Fruit fly (Drosophila melanogaster) whole organism, embryonic: ENCODE data around the gene CG13893.

ENCODE experiments used
- Abd-B ChIP-seq: fragments of 200-800 bp; sonication (Bioruptor generic); optimal IDR thresholded peaks from 2 replicates; lab custom pipeline; 2018; ENCODE audit warnings: missing biosample characterization, mild to moderate bottlenecking, missing genetic modification characterization, moderate library complexity
- Bgb ChIP-seq: fragments of 200-800 bp; sonication (Bioruptor generic); IDR thresholded peaks from 2 replicates; pipeline ENCODE4 v1.3.6; 2022; ENCODE audit warnings: missing biosample characterization, missing genetic modification characterization; ENCODE audit not compliant: partially characterized antibody
- BtbVII ChIP-seq: fragments of 200-800 bp; sonication (Bioruptor generic); optimal IDR thresholded peaks from 3 replicates; lab custom pipeline; 2017; ENCODE audit warnings: missing biosample characterization, mild to moderate bottlenecking, missing genetic modification characterization
- CG10274 ChIP-seq: fragments of 200-800 bp; sonication (Bioruptor generic); optimal IDR thresholded peaks from 3 replicates; lab custom pipeline; 2017; ENCODE audit warnings: missing biosample characterization, mild to moderate bottlenecking, missing genetic modification characterization
- CG11456 ChIP-seq: fragments of 200-800 bp; sonication (Bioruptor generic); IDR thresholded peaks from 3 replicates; pipeline ENCODE4 v1.3.6; 2022; ENCODE audit warnings: missing biosample characterization, missing genetic modification characterization
- CG11695 ChIP-seq: fragments of 200-800 bp; sonication (Bioruptor generic); IDR thresholded peaks from 3 replicates; pipeline ENCODE4 v1.3.6; 2022; ENCODE audit warnings: missing biosample characterization, missing genetic modification characterization
- CG12236 ChIP-seq: fragments of 200-800 bp; sonication (Bioruptor generic); optimal IDR thresholded peaks from 2 replicates; lab custom pipeline; 2016; ENCODE audit warnings: missing biosample characterization, missing genetic modification characterization
- CG12659 ChIP-seq: fragments of 200-800 bp; sonication (Bioruptor generic); optimal IDR thresholded peaks from 3 replicates; lab custom pipeline; 2017; ENCODE audit warnings: mild to moderate bottlenecking, missing biosample characterization, missing genetic modification reagents, missing genetic modification characterization
- CG12942 ChIP-seq: fragments of 200-800 bp; sonication (Bioruptor generic); optimal IDR thresholded peaks from 3 replicates; lab custom pipeline; 2016; ENCODE audit warnings: missing biosample characterization, missing genetic modification characterization
- CG13894 ChIP-seq: fragments of 200-800 bp; sonication (Bioruptor generic); optimal IDR thresholded peaks from 3 replicates; lab custom pipeline; 2018; ENCODE audit warnings: missing biosample characterization, mild to moderate bottlenecking, missing genetic modification characterization, moderate library complexity
- CG15479 ChIP-seq: fragments of 200-800 bp; sonication (Bioruptor generic); optimal IDR thresholded peaks from 3 replicates; lab custom pipeline; 2019; ENCODE audit warnings: missing biosample characterization, mild to moderate bottlenecking, missing genetic modification characterization, moderate library complexity
- CG17361 ChIP-seq: fragments of 200-800 bp; sonication (Bioruptor generic); IDR thresholded peaks from 3 replicates; pipeline ENCODE4 v1.3.6; 2022; ENCODE audit warnings: missing biosample characterization, missing genetic modification characterization
- CG17829 ChIP-seq: fragments of 200-800 bp; optimal IDR thresholded peaks from 2 replicates; lab custom pipeline; 2019; ENCODE audit warnings: missing biosample characterization, mild to moderate bottlenecking, missing genetic modification characterization, moderate library complexity
- CG30403 ChIP-seq: fragments of 200-800 bp; sonication (Bioruptor generic); optimal IDR thresholded peaks from 3 replicates; lab custom pipeline; 2016; ENCODE audit warnings: missing biosample characterization, missing genetic modification characterization
- CG3065 ChIP-seq: fragments of 200-800 bp; sonication (Bioruptor generic); optimal IDR thresholded peaks from 2 replicates; lab custom pipeline; 2016; ENCODE audit warnings: missing biosample characterization, missing genetic modification characterization
- CG4404 ChIP-seq: fragments of 200-800 bp; sonication (Bioruptor generic); IDR thresholded peaks from 2 replicates; pipeline ENCODE4 v1.3.6; 2022; ENCODE audit warnings: missing biosample characterization, missing genetic modification characterization
- CG7271 ChIP-seq: fragments of 200-800 bp; sonication (Bioruptor generic); optimal IDR thresholded peaks from 2 replicates; lab custom pipeline; 2018; ENCODE audit warnings: missing biosample characterization, mild to moderate bottlenecking, missing genetic modification characterization, moderate library complexity
- CG7839 ChIP-seq: fragments of 200-800 bp; sonication (Bioruptor generic); optimal IDR thresholded peaks from 3 replicates; lab custom pipeline; 2018; ENCODE audit warnings: missing biosample characterization, mild to moderate bottlenecking, missing genetic modification characterization, moderate library complexity
- CG7987 ChIP-seq: fragments of 200-800 bp; sonication (Bioruptor generic); optimal IDR thresholded peaks from 2 replicates; lab custom pipeline; 2018; ENCODE audit warnings: missing biosample characterization, mild to moderate bottlenecking, missing genetic modification characterization, moderate library complexity
- CkIIα-i1 ChIP-seq: fragments of 200-800 bp; sonication (Bioruptor generic); IDR thresholded peaks from 2 replicates; pipeline ENCODE4 v1.3.6; 2022; ENCODE audit warnings: missing biosample characterization, missing genetic modification characterization
- Max ChIP-seq: fragments of 200-800 bp; sonication (Bioruptor generic); optimal IDR thresholded peaks from 2 replicates; lab custom pipeline; 2016; ENCODE audit warnings: missing biosample characterization, mild to moderate bottlenecking, missing genetic modification characterization
- NC2β ChIP-seq: fragments of 200-800 bp; sonication (Bioruptor generic); optimal IDR thresholded peaks from 2 replicates; lab custom pipeline; 2016; ENCODE audit warnings: missing biosample characterization, missing genetic modification characterization
- NfI ChIP-seq: fragments of 200-800 bp; sonication (Bioruptor generic); optimal IDR thresholded peaks from 3 replicates; lab custom pipeline; 2018; ENCODE audit warnings: missing biosample characterization, mild to moderate bottlenecking, missing genetic modification characterization, moderate library complexity
- Optix ChIP-seq: fragments of 200-800 bp; sonication (Bioruptor generic); IDR thresholded peaks from 3 replicates; pipeline ENCODE4 v1.3.6; 2022; ENCODE audit warnings: missing biosample characterization, missing genetic modification characterization
- PHDP ChIP-seq: fragments of 200-800 bp; sonication (Bioruptor generic); optimal IDR thresholded peaks from 3 replicates; lab custom pipeline; 2018; ENCODE audit warnings: missing biosample characterization, mild to moderate bottlenecking, missing genetic modification characterization, moderate library complexity
- Ptx1 ChIP-seq: fragments of 200-800 bp; sonication (Bioruptor generic); IDR thresholded peaks from 2 replicates; pipeline ENCODE4 v1.3.6; 2022; ENCODE audit warnings: missing biosample characterization, missing genetic modification characterization
- bab2 ChIP-seq: fragments of 200-800 bp; sonication (Bioruptor generic); optimal IDR thresholded peaks from 2 replicates; lab custom pipeline; 2016; ENCODE audit warnings: missing biosample characterization, missing genetic modification characterization
- bsh ChIP-seq, 2 experiments: fragments of 200-800 bp; sonication (Bioruptor generic); optimal IDR thresholded peaks; 2 replicates each; lab custom pipeline; 2017 to 2018; ENCODE audit warnings: mild to moderate bottlenecking in 2 of 2, missing biosample characterization in 2 of 2, missing genetic modification characterization in 2 of 2, moderate library complexity in 1 of 2
- cg ChIP-seq: fragments of 200-800 bp; sonication (Bioruptor generic); optimal IDR thresholded peaks from 3 replicates; lab custom pipeline; 2019; ENCODE audit warnings: missing biosample characterization, mild to moderate bottlenecking, missing genetic modification characterization, moderate library complexity
- chm ChIP-seq: fragments of 200-800 bp; sonication (Bioruptor generic); IDR thresholded peaks from 2 replicates; pipeline ENCODE4 v1.3.6; 2022; ENCODE audit warnings: missing biosample characterization, missing genetic modification characterization
- ci ChIP-seq: fragments of 200-800 bp; sonication (Bioruptor generic); IDR thresholded peaks from 3 replicates; pipeline ENCODE4 v1.3.6; 2022; ENCODE audit warnings: missing biosample characterization, missing genetic modification characterization
- crc ChIP-seq: fragments of 200-800 bp; sonication (Bioruptor generic); optimal IDR thresholded peaks from 2 replicates; lab custom pipeline; 2016; ENCODE audit warnings: missing biosample characterization, missing genetic modification characterization
- crol ChIP-seq: fragments of 200-800 bp; sonication (Bioruptor generic); IDR thresholded peaks from 2 replicates; pipeline ENCODE4 v1.3.6; 2022; ENCODE audit warnings: missing biosample characterization, missing genetic modification characterization
- disco-r ChIP-seq: fragments of 200-800 bp; sonication (Bioruptor generic); optimal IDR thresholded peaks from 2 replicates; lab custom pipeline; 2016; ENCODE audit warnings: missing biosample characterization, missing genetic modification characterization
- dmrt11E ChIP-seq: fragments of 200-800 bp; sonication (Bioruptor generic); optimal IDR thresholded peaks from 3 replicates; lab custom pipeline; 2018; ENCODE audit warnings: missing biosample characterization, mild to moderate bottlenecking, missing genetic modification characterization, moderate library complexity
- dmrt99B ChIP-seq: fragments of 200-800 bp; sonication (Bioruptor generic); optimal IDR thresholded peaks from 2 replicates; lab custom pipeline; 2018; ENCODE audit warnings: missing biosample characterization, mild to moderate bottlenecking, missing genetic modification characterization, moderate library complexity
- esg ChIP-seq: fragments of 200-800 bp; sonication (Bioruptor generic); conservative IDR thresholded peaks from 2 replicates; pipeline ENCODE4 v1.3.6; 2022; ENCODE audit warnings: missing biosample characterization, missing genetic modification characterization
- hkb ChIP-seq, 2 experiments: fragments of 200-800 bp in 1 of 2; fragments of >200 bp in 1 of 2; sonication (Bioruptor generic) in 1 of 2; IDR thresholded peaks in 1 of 2; optimal IDR thresholded peaks in 1 of 2; 2 replicates each; pipeline versions ENCODE4 v1.3.6 to Lab custom; 2017 to 2022; ENCODE audit warnings: missing biosample characterization in 1 of 2, missing genetic modification characterization in 1 of 2
- lab ChIP-seq: fragments of 200-800 bp; sonication (Bioruptor generic); optimal IDR thresholded peaks from 3 replicates; lab custom pipeline; 2017; ENCODE audit warnings: missing biosample characterization, missing genetic modification characterization, mild to moderate bottlenecking, moderate library complexity, missing genetic modification reagents
- phol ChIP-seq: fragments of 200-800 bp; sonication (Bioruptor generic); optimal IDR thresholded peaks from 3 replicates; lab custom pipeline; 2018; ENCODE audit warnings: missing biosample characterization, mild to moderate bottlenecking, missing genetic modification characterization, moderate library complexity
- prd ChIP-seq, 3 experiments: fragments of >200 bp in 2 of 3; fragments of 200-800 bp in 1 of 3; sonication (Bioruptor generic) in 1 of 3; optimal IDR thresholded peaks in 2 of 3; IDR thresholded peaks in 1 of 3; 2 replicates in 2 of 3; 3 replicates in 1 of 3; pipeline versions ENCODE4 v1.3.6 to Lab custom; 2017 to 2022; ENCODE audit warnings: missing biosample characterization in 1 of 3, missing genetic modification characterization in 1 of 3
- sens-2 ChIP-seq: fragments of 200-800 bp; sonication (Bioruptor generic); IDR thresholded peaks from 2 replicates; pipeline ENCODE4 v1.3.6; 2022; ENCODE audit warnings: missing biosample characterization, missing genetic modification characterization
- slp2 ChIP-seq: fragments of 200-800 bp; sonication (Bioruptor generic); optimal IDR thresholded peaks from 2 replicates; lab custom pipeline; 2016; ENCODE audit warnings: missing biosample characterization, missing genetic modification characterization
- stwl ChIP-seq: fragments of 200-800 bp; sonication (Bioruptor generic); optimal IDR thresholded peaks from 3 replicates; lab custom pipeline; 2018; ENCODE audit warnings: missing biosample characterization, mild to moderate bottlenecking, missing genetic modification characterization, moderate library complexity
- unc-4 ChIP-seq: fragments of 200-800 bp; sonication (Bioruptor generic); IDR thresholded peaks from 2 replicates; pipeline ENCODE4 v1.3.6; 2022; ENCODE audit warnings: missing biosample characterization, missing genetic modification characterization; ENCODE audit not compliant: partially characterized antibody
- usp ChIP-seq: fragments of >200 bp; optimal IDR thresholded peaks from 2 replicates; lab custom pipeline; 2017; ENCODE audit warnings: missing biosample characterization, missing genetic modification characterization
- wdn ChIP-seq: fragments of 200-800 bp; sonication (Bioruptor generic); IDR thresholded peaks from 2 replicates; pipeline ENCODE4 v1.3.6; 2022; ENCODE audit warnings: missing biosample characterization, missing genetic modification characterization

Gene CG13893

dm6 chr3L:629916-630663, 26.3 kb upstream of the CG13893 start (continued):
- TF ChIP-seq Ptx1 (GFP tag; lab: Robert Waterston, UW) (peak; percentile 71), usp (GFP tag; lab: Kevin White, UChicago) (no peak), CG17361 (0 out of 3 replicates have a peak, but pooled peaks have one; percentile 48), unc-4 (GFP tag; lab: Robert Waterston, UW) (0 out of 2 replicates have a peak, but pooled peaks have one; percentile 25), stwl (tag; lab: Kevin White, UChicago) (peak; percentile 13), CG11695 (no peak), chm (GFP tag; lab: Robert Waterston, UW) (peak; percentile 44; the same call in 1 of the 2 replicates), CkIIα-i1 (GFP tag; lab: Robert Waterston, UW) (no peak), Max (GFP tag; lab: Kevin White, UChicago) (no peak), disco-r (no peak), Optix (GFP tag; lab: Robert Waterston, UW) (no peak), dmrt11E (tag; lab: Kevin White, UChicago) (no peak), PHDP (peak; percentile 48), CG15479 (no peak), phol (tag; lab: Kevin White, UChicago) (peak; percentile 36), hkb (optimal IDR thresholded peaks at IDR 0.05; lab: Kevin White, UChicago) (no peak), hkb (GFP tag; IDR thresholded peaks at IDR 0.05; lab: Robert Waterston, UW) (peak; percentile 69), CG17829 (peak; percentile 7), CG12942 (GFP tag; lab: Kevin White, UChicago) (no peak), NfI (GFP tag; lab: Kevin White, UChicago) (peak; percentile 63), prd (optimal IDR thresholded peaks at IDR 0.05; lab: Kevin White, UChicago) (no peak), prd (GFP tag; IDR thresholded peaks at IDR 0.05; lab: Robert Waterston, UW) (peak; percentile 68; the same call in 2 of the 3 replicates), slp2 (GFP tag; lab: Kevin White, UChicago) (no peak), crc (GFP tag; lab: Kevin White, UChicago) (no peak), CG30403 (GFP tag; lab: Kevin White, UChicago) (peak; percentile 68), Abd-B (GFP tag; lab: Kevin White, UChicago) (no peak), bab2 (GFP tag; lab: Kevin White, UChicago) (no peak), CG7987 (no peak), CG3065 (GFP tag; lab: Kevin White, UChicago) (no peak), CG13894 (tag; lab: Kevin White, UChicago) (no peak), CG10274 (no peak), bsh (GFP tag; optimal IDR thresholded peaks at IDR 0.05; lab: Kevin White, UChicago) (peak in 1 of 2 experiments; percentile 50), sens-2 (GFP tag; lab: Robert Waterston, UW) (no peak), dmrt99B (peak; percentile 24), BtbVII (GFP tag; lab: Kevin White, UChicago) (peak; percentile 10), esg (GFP tag; lab: Robert Waterston, UW) (peak; percentile 32; the same call in 1 of the 2 replicates), CG7839 (tag; lab: Kevin White, UChicago) (peak; percentile 43), lab (peak; percentile 72), CG12659 (GFP tag; lab: Kevin White, UChicago) (no peak), CG11456 (GFP tag; lab: Robert Waterston, UW) (peak; percentile 68), Bgb (GFP tag; lab: Robert Waterston, UW) (no peak), CG4404 (GFP tag; lab: Robert Waterston, UW) (peak; percentile 12; the same call in 1 of the 2 replicates), NC2β (GFP tag; lab: Kevin White, UChicago) (no peak), crol (GFP tag; lab: Robert Waterston, UW) (no peak), CG7271 (no peak), ci (GFP tag; lab: Robert Waterston, UW) (peak; percentile 60), cg (GFP tag; lab: Kevin White, UChicago) (peak; percentile 57), wdn (GFP tag; lab: Robert Waterston, UW) (peak; percentile 48; the same call in 1 of the 2 replicates), CG12236 (GFP tag; lab: Kevin White, UChicago) (no peak)
